Worm (Caenorhabditis elegans) whole organism, midembryonic: ENCODE results near the gene F47B8.13.

Experiments used
- T22C8.4 ChIP-seq: fragments of 200-800 bp; sonication (Bioruptor generic); IDR thresholded peaks from 2 replicates; pipeline ENCODE4 v1.3.6; 2022; ENCODE audit warnings: missing genetic modification characterization, missing compliant biosample characterization
- cog-1 ChIP-seq: sonication (generic microtip); optimal IDR thresholded peaks from 2 replicates; lab custom pipeline; 2016; ENCODE audit warnings: missing genetic modification characterization, missing compliant biosample characterization
- flt-1 ChIP-seq: fragments of 200-800 bp; sonication (Bioruptor generic); IDR thresholded peaks from 2 replicates; pipeline ENCODE4 v1.3.6; 2022; ENCODE audit warnings: missing genetic modification characterization, missing compliant biosample characterization
- klf-2 ChIP-seq: fragments of 200-800 bp; sonication (Bioruptor generic); conservative IDR thresholded peaks from 2 replicates; pipeline ENCODE4 v1.3.6; 2022; ENCODE audit warnings: missing genetic modification reagents, missing genetic modification characterization, missing compliant biosample characterization
- med-1 ChIP-seq: sonication (generic microtip); optimal IDR thresholded peaks from 2 replicates; lab custom pipeline; 2017; ENCODE audit warnings: missing genetic modification characterization, mild to moderate bottlenecking, missing compliant biosample characterization, antibody characterized with exemption, missing genetic modification reagents; ENCODE audit not compliant: insufficient read depth
- ref-1 ChIP-seq: fragments of 200-800 bp; sonication (Bioruptor generic); conservative IDR thresholded peaks from 2 replicates; pipeline ENCODE4 v1.3.6; 2022; ENCODE audit warnings: missing genetic modification reagents, missing genetic modification characterization, missing compliant biosample characterization
- tab-1 ChIP-seq: fragments of 200-800 bp; sonication (Bioruptor generic); IDR thresholded peaks from 2 replicates; pipeline ENCODE4 v1.3.6; 2022; ENCODE audit warnings: missing genetic modification characterization, missing compliant biosample characterization
- ztf-23 ChIP-seq: fragments of 200-800 bp; sonication (Bioruptor generic); IDR thresholded peaks from 2 replicates; pipeline ENCODE4 v1.3.6; 2022; ENCODE audit warnings: missing genetic modification reagents, missing genetic modification characterization, missing compliant biosample characterization
- ztf-29 ChIP-seq: fragments of 200-800 bp; sonication (Bioruptor generic); IDR thresholded peaks from 2 replicates; pipeline ENCODE4 v1.3.6; 2022; ENCODE audit warnings: missing genetic modification reagents, missing genetic modification characterization, missing compliant biosample characterization

F47B8.13 gene

DNA sequence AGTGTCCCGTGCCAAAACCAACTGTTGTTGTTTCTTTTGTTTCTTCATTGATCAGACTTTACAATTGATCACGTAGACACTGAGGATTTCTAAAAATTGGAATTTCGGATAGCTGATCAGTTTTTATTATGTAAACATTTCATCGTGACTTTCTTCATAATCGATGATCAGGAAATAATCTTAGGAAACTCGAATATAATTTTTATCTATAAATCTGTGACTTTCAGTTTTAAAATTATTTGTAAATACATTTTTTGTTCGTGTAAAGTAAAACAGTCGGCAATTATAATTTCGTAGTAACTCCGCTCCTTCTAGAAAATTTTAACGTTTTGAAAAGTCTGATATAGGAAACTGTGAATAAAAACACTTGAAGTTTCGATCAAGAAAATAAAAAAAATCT is 48.8 kb downstream of the F47B8.13 start, which contains the start of gene F40G12.5:
F40G12.5 (minus strand) TSS at position 101 of the 400 bp plus-strand sequence.
- TF ChIP-seq klf-2 (GFP tag; lab: Robert Waterston, UW) (no peak), flt-1 (GFP tag; lab: Robert Waterston, UW) (no peak), ztf-23 (GFP tag; lab: Robert Waterston, UW) (no peak), med-1 (no peak), tab-1 (GFP tag; lab: Robert Waterston, UW) (no peak), cog-1 (tag; lab: Kevin White, UChicago) (no peak), ztf-29 (no peak), ref-1 (GFP tag; lab: Robert Waterston, UW) (no peak), T22C8.4 (no peak)
